Fruit fly (Drosophila melanogaster) whole organism, embryonic: Measurements from ENCODE around the gene mTTF.

Experiments used
- Abd-B ChIP-seq: fragments of 200-800 bp; sonication (Bioruptor generic); optimal IDR thresholded peaks from 2 replicates; lab custom pipeline; 2018; ENCODE audit warnings: missing biosample characterization, mild to moderate bottlenecking, missing genetic modification characterization, moderate library complexity
- Ada2b ChIP-seq: fragments of 200-800 bp; sonication (Bioruptor generic); IDR thresholded peaks from 2 replicates; pipeline ENCODE4 v1.3.6; 2022; ENCODE audit warnings: missing biosample characterization, missing genetic modification characterization
- B-H2 ChIP-seq: fragments of 200-800 bp; sonication (Bioruptor generic); optimal IDR thresholded peaks from 2 replicates; lab custom pipeline; 2018; ENCODE audit warnings: missing biosample characterization, mild to moderate bottlenecking, missing genetic modification characterization
- CG10565 ChIP-seq: fragments of 200-800 bp; sonication (Bioruptor generic); optimal IDR thresholded peaks from 3 replicates; lab custom pipeline; 2016; ENCODE audit warnings: missing biosample characterization, mild to moderate bottlenecking, missing genetic modification characterization
- CG12942 ChIP-seq: fragments of 200-800 bp; sonication (Bioruptor generic); optimal IDR thresholded peaks from 3 replicates; lab custom pipeline; 2016; ENCODE audit warnings: missing biosample characterization, missing genetic modification characterization
- CG15011 ChIP-seq: fragments of 200-800 bp; sonication (Bioruptor generic); optimal IDR thresholded peaks from 3 replicates; lab custom pipeline; 2018; ENCODE audit warnings: missing biosample characterization, mild to moderate bottlenecking, missing genetic modification characterization
- CG1529 ChIP-seq: fragments of 200-800 bp; sonication (Bioruptor generic); optimal IDR thresholded peaks from 3 replicates; lab custom pipeline; 2018; ENCODE audit warnings: missing biosample characterization, missing genetic modification characterization
- CG15479 ChIP-seq: fragments of 200-800 bp; sonication (Bioruptor generic); optimal IDR thresholded peaks from 3 replicates; lab custom pipeline; 2019; ENCODE audit warnings: missing biosample characterization, mild to moderate bottlenecking, missing genetic modification characterization, moderate library complexity
- CG1602 ChIP-seq: fragments of 200-800 bp; sonication (Bioruptor generic); optimal IDR thresholded peaks from 3 replicates; lab custom pipeline; 2016; ENCODE audit warnings: missing biosample characterization, missing genetic modification characterization
- CG1603 ChIP-seq: fragments of 200-800 bp; sonication (Bioruptor generic); optimal IDR thresholded peaks from 2 replicates; lab custom pipeline; 2019; ENCODE audit warnings: missing biosample characterization, mild to moderate bottlenecking, missing genetic modification characterization, moderate library complexity
- CG16779 ChIP-seq: fragments of 200-800 bp; sonication (Bioruptor generic); IDR thresholded peaks from 2 replicates; pipeline ENCODE4 v1.3.6; 2022; ENCODE audit warnings: missing biosample characterization, missing genetic modification characterization
- CG16813 ChIP-seq: fragments of 200-800 bp; sonication (Bioruptor generic); IDR thresholded peaks from 3 replicates; pipeline ENCODE4 v1.3.6; 2022; ENCODE audit warnings: missing biosample characterization, missing genetic modification characterization; ENCODE audit not compliant: partially characterized antibody
- CG17385 ChIP-seq: fragments of 200-800 bp; sonication (Bioruptor generic); optimal IDR thresholded peaks from 3 replicates; lab custom pipeline; 2018; ENCODE audit warnings: missing biosample characterization, mild to moderate bottlenecking, missing genetic modification characterization
- CG1832 ChIP-seq: fragments of 200-800 bp; sonication (Bioruptor generic); optimal IDR thresholded peaks from 2 replicates; lab custom pipeline; 2017; ENCODE audit warnings: missing biosample characterization, mild to moderate bottlenecking, missing genetic modification characterization, inconsistent platforms
- CG2202 ChIP-seq: fragments of 200-800 bp; sonication (Bioruptor generic); optimal IDR thresholded peaks from 2 replicates; lab custom pipeline; 2018; ENCODE audit warnings: missing biosample characterization, mild to moderate bottlenecking, missing genetic modification characterization
- CG31224 ChIP-seq: fragments of 200-800 bp; sonication (Bioruptor generic); IDR thresholded peaks from 2 replicates; pipeline ENCODE4 v1.3.6; 2022; ENCODE audit warnings: missing biosample characterization, missing genetic modification characterization
- CG5953 ChIP-seq: fragments of 200-800 bp; sonication (Bioruptor generic); IDR thresholded peaks from 2 replicates; pipeline ENCODE4 v1.3.6; 2022; ENCODE audit warnings: missing biosample characterization, missing genetic modification characterization
- CG6813 ChIP-seq: fragments of 200-800 bp; sonication (Bioruptor generic); optimal IDR thresholded peaks from 2 replicates; lab custom pipeline; 2017; ENCODE audit warnings: missing biosample characterization, missing genetic modification characterization, mild to moderate bottlenecking, moderate library complexity, missing genetic modification reagents
- CG7839 ChIP-seq: fragments of 200-800 bp; sonication (Bioruptor generic); optimal IDR thresholded peaks from 3 replicates; lab custom pipeline; 2018; ENCODE audit warnings: missing biosample characterization, mild to moderate bottlenecking, missing genetic modification characterization, moderate library complexity
- CTCF ChIP-seq: fragments of 200-800 bp; sonication (Bioruptor generic); optimal IDR thresholded peaks from 2 replicates; lab custom pipeline; 2017; ENCODE audit warnings: missing biosample characterization, mild to moderate bottlenecking, missing genetic modification characterization, moderate library complexity
- Dll ChIP-seq: fragments of 200-800 bp; sonication (Bioruptor generic); IDR thresholded peaks from 4 replicates; pipeline ENCODE4 v1.3.6; 2022; ENCODE audit warnings: missing biosample characterization, missing genetic modification characterization; ENCODE audit not compliant: partially characterized antibody
- Fer1 ChIP-seq: fragments of 200-800 bp; sonication (Bioruptor generic); optimal IDR thresholded peaks from 2 replicates; lab custom pipeline; 2017; ENCODE audit warnings: missing biosample characterization, mild to moderate bottlenecking, missing genetic modification characterization
- Gug ChIP-seq: fragments of 200-800 bp; sonication (Bioruptor generic); IDR thresholded peaks from 4 replicates; pipeline ENCODE4 v1.3.6; 2022; ENCODE audit warnings: missing biosample characterization, missing genetic modification characterization
- Hmx ChIP-seq: fragments of 200-800 bp; sonication (Bioruptor generic); optimal IDR thresholded peaks from 2 replicates; lab custom pipeline; 2016; ENCODE audit warnings: missing biosample characterization, missing genetic modification characterization
- Meics ChIP-seq: fragments of 200-800 bp; sonication (Bioruptor generic); optimal IDR thresholded peaks from 2 replicates; lab custom pipeline; 2017; ENCODE audit warnings: missing biosample characterization, mild to moderate bottlenecking, missing genetic modification characterization
- Side ChIP-seq: fragments of 200-800 bp; sonication (Bioruptor generic); optimal IDR thresholded peaks from 2 replicates; lab custom pipeline; 2016; ENCODE audit warnings: missing biosample characterization, missing genetic modification characterization
- Sry-δ ChIP-seq: fragments of 200-800 bp; sonication (Bioruptor generic); optimal IDR thresholded peaks from 2 replicates; lab custom pipeline; 2016; ENCODE audit warnings: missing biosample characterization, missing genetic modification characterization
- bbx ChIP-seq: fragments of 200-800 bp; sonication (Bioruptor generic); IDR thresholded peaks from 2 replicates; pipeline ENCODE4 v1.3.6; 2022; ENCODE audit warnings: missing biosample characterization, missing genetic modification characterization; ENCODE audit not compliant: partially characterized antibody
- bowl ChIP-seq: fragments of 200-800 bp; sonication (Bioruptor generic); IDR thresholded peaks from 2 replicates; pipeline ENCODE4 v1.3.6; 2022; ENCODE audit warnings: missing biosample characterization, missing genetic modification characterization
- cato ChIP-seq: fragments of 200-800 bp; sonication (Bioruptor generic); optimal IDR thresholded peaks from 2 replicates; lab custom pipeline; 2016; ENCODE audit warnings: missing biosample characterization, missing genetic modification characterization, borderline replicate concordance
- chinmo ChIP-seq: fragments of 200-800 bp; sonication (Bioruptor generic); IDR thresholded peaks from 4 replicates; pipeline ENCODE4 v1.3.6; 2022; ENCODE audit warnings: missing biosample characterization, missing genetic modification characterization; ENCODE audit not compliant: partially characterized antibody
- chn ChIP-seq: fragments of 200-800 bp; sonication (Bioruptor generic); optimal IDR thresholded peaks from 2 replicates; lab custom pipeline; 2016; ENCODE audit warnings: missing biosample characterization, missing genetic modification characterization
- croc ChIP-seq: fragments of 200-800 bp; sonication (Bioruptor generic); conservative IDR thresholded peaks from 3 replicates; pipeline ENCODE4 v1.3.6; 2022; ENCODE audit warnings: missing biosample characterization, missing genetic modification characterization
- cwo ChIP-seq: fragments of 200-800 bp; sonication (Bioruptor generic); optimal IDR thresholded peaks from 3 replicates; lab custom pipeline; 2017; ENCODE audit warnings: missing biosample characterization, missing genetic modification characterization, mild to moderate bottlenecking, moderate library complexity, missing genetic modification reagents
- fu2 ChIP-seq: fragments of 200-800 bp; sonication (Bioruptor generic); optimal IDR thresholded peaks from 2 replicates; lab custom pipeline; 2016; ENCODE audit warnings: missing biosample characterization, missing genetic modification characterization
- klu ChIP-seq: fragments of 200-800 bp; sonication (Bioruptor generic); IDR thresholded peaks from 2 replicates; pipeline ENCODE4 v1.3.6; 2022; ENCODE audit warnings: missing biosample characterization, missing genetic modification characterization
- maf-S ChIP-seq: fragments of 200-800 bp; sonication (Bioruptor generic); optimal IDR thresholded peaks from 2 replicates; lab custom pipeline; 2016; ENCODE audit warnings: missing biosample characterization, missing genetic modification characterization
- mld ChIP-seq: fragments of 200-800 bp; sonication (Bioruptor generic); IDR thresholded peaks from 3 replicates; pipeline ENCODE4 v1.3.6; 2022; ENCODE audit warnings: missing biosample characterization, missing genetic modification characterization; ENCODE audit not compliant: partially characterized antibody
- nau ChIP-seq: fragments of 200-800 bp; sonication (Bioruptor generic); optimal IDR thresholded peaks from 3 replicates; lab custom pipeline; 2017; ENCODE audit warnings: missing biosample characterization, mild to moderate bottlenecking, missing genetic modification characterization, missing genetic modification reagents
- onecut ChIP-seq: fragments of 200-800 bp; sonication (Bioruptor generic); IDR thresholded peaks from 2 replicates; pipeline ENCODE4 v1.3.6; 2022; ENCODE audit warnings: missing biosample characterization, missing genetic modification characterization
- pfk ChIP-seq: fragments of 200-800 bp; sonication (Bioruptor generic); optimal IDR thresholded peaks from 2 replicates; lab custom pipeline; 2018; ENCODE audit warnings: missing biosample characterization, mild to moderate bottlenecking, missing genetic modification characterization, moderate library complexity
- ranshi ChIP-seq: fragments of 200-800 bp; sonication (Bioruptor generic); IDR thresholded peaks from 2 replicates; pipeline ENCODE4 v1.3.6; 2022; ENCODE audit warnings: missing biosample characterization, missing genetic modification characterization
- row ChIP-seq: fragments of 200-800 bp; sonication (Bioruptor generic); IDR thresholded peaks from 3 replicates; pipeline ENCODE4 v1.3.6; 2022; ENCODE audit warnings: missing biosample characterization, missing genetic modification characterization
- schlank ChIP-seq: fragments of 200-800 bp; sonication (Bioruptor generic); optimal IDR thresholded peaks from 2 replicates; lab custom pipeline; 2018; ENCODE audit warnings: missing biosample characterization, mild to moderate bottlenecking, missing genetic modification characterization
- sob ChIP-seq: fragments of 200-800 bp; sonication (Bioruptor generic); IDR thresholded peaks from 2 replicates; pipeline ENCODE4 v1.3.6; 2022; ENCODE audit warnings: missing biosample characterization, missing genetic modification characterization
- sug ChIP-seq: fragments of 200-800 bp; optimal IDR thresholded peaks from 2 replicates; lab custom pipeline; 2019; ENCODE audit warnings: missing biosample characterization, mild to moderate bottlenecking, missing genetic modification characterization, moderate library complexity
- vnd ChIP-seq: fragments of 200-800 bp; sonication (Bioruptor generic); IDR thresholded peaks from 3 replicates; pipeline ENCODE4 v1.3.6; 2022; ENCODE audit warnings: missing biosample characterization, missing genetic modification characterization; ENCODE audit not compliant: partially characterized antibody
- vvl ChIP-seq: fragments of 200-800 bp; sonication (Bioruptor generic); IDR thresholded peaks from 2 replicates; pipeline ENCODE4 v1.3.6; 2022; ENCODE audit warnings: missing biosample characterization, missing genetic modification characterization
- z ChIP-seq: fragments of 200-800 bp; sonication (Bioruptor generic); IDR thresholded peaks from 3 replicates; pipeline ENCODE4 v1.3.6; 2022; ENCODE audit warnings: missing biosample characterization, missing genetic modification characterization
- zf30C ChIP-seq: fragments of 200-800 bp; sonication (Bioruptor generic); optimal IDR thresholded peaks from 3 replicates; lab custom pipeline; 2018; ENCODE audit warnings: missing biosample characterization, mild to moderate bottlenecking, missing genetic modification characterization

mTTF gene

DNA sequence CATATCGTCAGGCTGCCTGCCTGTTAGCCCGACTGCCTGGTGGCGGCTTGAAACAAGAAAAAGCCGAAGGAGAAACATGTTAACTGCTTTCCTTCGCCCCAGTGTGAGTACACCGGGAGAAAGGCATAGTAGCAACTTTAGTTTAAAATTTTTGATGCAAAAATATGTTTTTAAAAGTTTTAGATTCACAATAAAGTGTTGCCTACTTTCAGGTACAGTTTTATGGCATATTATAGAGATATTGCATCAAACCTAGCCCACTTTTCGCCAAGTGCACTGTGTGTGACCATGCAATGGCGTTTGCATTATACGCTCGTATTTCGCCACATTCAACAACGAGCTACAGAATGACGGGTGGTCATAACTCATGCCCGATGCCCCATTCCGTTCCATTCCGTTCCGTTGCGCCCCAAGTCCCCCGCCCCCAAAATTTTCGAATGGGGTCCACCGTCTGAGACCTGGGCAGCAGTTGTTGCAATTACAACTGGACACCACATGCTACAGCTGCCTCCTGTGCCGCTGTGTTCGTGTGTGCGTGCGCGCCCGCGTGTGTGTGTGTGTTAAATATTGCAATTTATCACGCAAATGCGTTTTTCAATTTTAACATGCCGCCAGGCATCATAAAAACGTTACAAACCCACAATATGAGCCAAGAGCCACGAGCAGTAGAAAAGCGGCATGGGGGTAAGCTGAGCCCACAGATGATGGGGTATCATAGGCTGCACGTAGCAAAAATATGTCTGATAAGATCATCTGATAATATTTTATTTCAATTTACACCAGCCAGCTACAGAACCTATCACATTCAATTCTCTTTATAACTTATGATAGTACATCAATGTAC lies 21.6 kb upstream of the mTTF start (continued):
- TF ChIP-seq CG16813 (no peak), vvl (GFP tag; lab: Robert Waterston, UW) (peak; percentile 57; the same call in 1 of the 2 replicates), CG31224 (GFP tag; lab: Robert Waterston, UW) (no peak), sug (no peak), Fer1 (GFP tag; lab: Kevin White, UChicago) (no peak), Sry-δ (no peak), B-H2 (GFP tag; lab: Kevin White, UChicago) (no peak), CG5953 (no peak), Side (GFP tag; lab: Kevin White, UChicago) (no peak), sob (GFP tag; lab: Robert Waterston, UW) (no peak), CG15011 (GFP tag; lab: Kevin White, UChicago) (no peak), croc (GFP tag; lab: Robert Waterston, UW) (no peak), Meics (GFP tag; lab: Kevin White, UChicago) (no peak), maf-S (GFP tag; lab: Kevin White, UChicago) (no peak), CG12942 (GFP tag; lab: Kevin White, UChicago) (no peak), z (GFP tag; lab: Robert Waterston, UW) (no peak), vnd (GFP tag; lab: Robert Waterston, UW) (no peak), pfk (GFP tag; lab: Kevin White, UChicago) (no peak), CG6813 (GFP tag; lab: Kevin White, UChicago) (no peak), nau (GFP tag; lab: Kevin White, UChicago) (no peak), CG2202 (tag; lab: Kevin White, UChicago) (no peak), mld (GFP tag; lab: Robert Waterston, UW) (no peak), CG10565 (GFP tag; lab: Kevin White, UChicago) (no peak), CG1602 (GFP tag; lab: Kevin White, UChicago) (no peak), CG1529 (GFP tag; lab: Kevin White, UChicago) (no peak), CG17385 (GFP tag; lab: Kevin White, UChicago) (no peak), Abd-B (no peak), Hmx (no peak), klu (GFP tag; lab: Robert Waterston, UW) (no peak), row (GFP tag; lab: Robert Waterston, UW) (peak; percentile 53; the same call in 2 of the 3 replicates), cato (peak; percentile 35), cwo (GFP tag; lab: Kevin White, UChicago) (no peak), Ada2b (GFP tag; lab: Robert Waterston, UW) (no peak), CG1603 (tag; lab: Kevin White, UChicago) (peak; percentile 62), Gug (GFP tag; lab: Robert Waterston, UW) (no peak), CG15479 (no peak), zf30C (no peak), chn (GFP tag; lab: Kevin White, UChicago) (no peak), Dll (GFP tag; lab: Robert Waterston, UW) (no peak), bbx (no peak), schlank (tag; lab: Kevin White, UChicago) (no peak), CTCF (GFP tag; lab: Kevin White, UChicago) (no peak), CG7839 (no peak), CG1832 (GFP tag; lab: Kevin White, UChicago) (no peak), CG16779 (GFP tag; lab: Robert Waterston, UW) (no peak), bowl (GFP tag; lab: Robert Waterston, UW) (no peak), chinmo (GFP tag; lab: Robert Waterston, UW) (0 out of 4 replicates have a peak, but pooled peaks have one; percentile 8), ranshi (GFP tag; lab: Robert Waterston, UW) (no peak), onecut (GFP tag; lab: Robert Waterston, UW) (no peak), fu2 (GFP tag; lab: Kevin White, UChicago) (no peak)
